Worm (Caenorhabditis elegans) whole organism, mixed stage, embryonic: Measurements from ENCODE around the gene K08D8.9.

Experiments used
- M03D4.4 ChIP-seq: sonication (generic microtip); optimal IDR thresholded peaks from 2 replicates; lab custom pipeline; 2017; ENCODE audit warnings: mild to moderate bottlenecking, missing genetic modification characterization, missing compliant biosample characterization
- bed-3 ChIP-seq: fragments of 200-800 bp; sonication (Bioruptor generic); optimal IDR thresholded peaks from 3 replicates; lab custom pipeline; 2018; ENCODE audit warnings: mild to moderate bottlenecking, missing genetic modification characterization, moderate library complexity, missing compliant biosample characterization
- blmp-1 ChIP-seq: fragments of 150-350 bp; optimal IDR thresholded peaks from 2 replicates; lab custom pipeline; 2014; ENCODE audit warnings: missing biosample characterization, missing genetic modification characterization
- ces-1 ChIP-seq: fragments of 150-350 bp; optimal IDR thresholded peaks from 2 replicates; lab custom pipeline; 2014; ENCODE audit warnings: missing biosample characterization, missing genetic modification reagents, missing genetic modification characterization
- cnd-1 ChIP-seq: fragments of 200-800 bp; sonication (Bioruptor generic); optimal IDR thresholded peaks from 2 replicates; lab custom pipeline; 2018; ENCODE audit warnings: mild to moderate bottlenecking, missing genetic modification characterization, missing compliant biosample characterization
- drap-1 ChIP-seq: fragments of 200-800 bp; sonication (Bioruptor generic); optimal IDR thresholded peaks from 3 replicates; lab custom pipeline; 2018; ENCODE audit warnings: mild to moderate bottlenecking, missing genetic modification characterization, missing compliant biosample characterization
- elt-1 ChIP-seq: sonication (generic microtip); optimal IDR thresholded peaks from 2 replicates; lab custom pipeline; 2017; ENCODE audit warnings: missing genetic modification characterization, mild to moderate bottlenecking, missing compliant biosample characterization, antibody characterized with exemption, moderate library complexity, borderline replicate concordance; ENCODE audit not compliant: insufficient read depth
- elt-3 ChIP-seq: fragments of 150-350 bp; optimal IDR thresholded peaks from 2 replicates; lab custom pipeline; 2014; ENCODE audit warnings: missing biosample characterization, missing genetic modification characterization
- flh-1 ChIP-seq: fragments of 200-800 bp; sonication (Bioruptor generic); optimal IDR thresholded peaks from 2 replicates; lab custom pipeline; 2018; ENCODE audit warnings: mild to moderate bottlenecking, missing genetic modification characterization, moderate library complexity, missing compliant biosample characterization
- ham-2 ChIP-seq: fragments of 200-800 bp; sonication (Bioruptor generic); optimal IDR thresholded peaks from 2 replicates; lab custom pipeline; 2018; ENCODE audit warnings: mild to moderate bottlenecking, missing genetic modification characterization, missing compliant biosample characterization
- hlh-1 ChIP-seq: fragments of 150-350 bp; optimal IDR thresholded peaks from 2 replicates; lab custom pipeline; 2014; ENCODE audit warnings: missing biosample characterization, missing genetic modification reagents, missing genetic modification characterization
- lin-13 ChIP-seq: fragments of 150-350 bp; optimal IDR thresholded peaks from 2 replicates; lab custom pipeline; 2014; ENCODE audit warnings: missing biosample characterization, missing genetic modification characterization
- lin-32 ChIP-seq: fragments of 200-800 bp; sonication (Bioruptor generic); optimal IDR thresholded peaks from 2 replicates; lab custom pipeline; 2018; ENCODE audit warnings: mild to moderate bottlenecking, missing genetic modification characterization, missing compliant biosample characterization
- lsy-2 ChIP-seq: fragments of 150-350 bp; optimal IDR thresholded peaks from 2 replicates; lab custom pipeline; 2014; ENCODE audit warnings: missing biosample characterization, missing genetic modification characterization
- mab-5 ChIP-seq: fragments of 150-350 bp; optimal IDR thresholded peaks from 2 replicates; lab custom pipeline; 2014; ENCODE audit warnings: missing biosample characterization, missing genetic modification characterization
- mep-1 ChIP-seq: fragments of 150-350 bp; optimal IDR thresholded peaks from 2 replicates; lab custom pipeline; 2017; ENCODE audit warnings: missing biosample characterization, missing genetic modification reagents, missing genetic modification characterization, inconsistent platforms
- mls-2 ChIP-seq: sonication (generic microtip); optimal IDR thresholded peaks from 2 replicates; lab custom pipeline; 2016; ENCODE audit warnings: mild to moderate bottlenecking, missing genetic modification characterization, moderate library complexity, missing compliant biosample characterization
- nhr-12 ChIP-seq: fragments of 150-350 bp; optimal IDR thresholded peaks from 2 replicates; lab custom pipeline; 2014; ENCODE audit warnings: missing biosample characterization, missing genetic modification characterization
- nhr-2 ChIP-seq: fragments of 150-350 bp; optimal IDR thresholded peaks from 2 replicates; lab custom pipeline; 2014; ENCODE audit warnings: missing biosample characterization, missing genetic modification characterization
- nhr-237 ChIP-seq: fragments of 150-350 bp; optimal IDR thresholded peaks from 2 replicates; lab custom pipeline; 2014; ENCODE audit warnings: missing biosample characterization, missing genetic modification characterization
- nhr-28 ChIP-seq: fragments of 150-350 bp; optimal IDR thresholded peaks from 2 replicates; lab custom pipeline; 2014; ENCODE audit warnings: missing biosample characterization, missing genetic modification characterization
- nhr-76 ChIP-seq: sonication (generic microtip); optimal IDR thresholded peaks from 2 replicates; lab custom pipeline; 2017; ENCODE audit warnings: missing biosample characterization, missing genetic modification characterization
- pha-4 ChIP-seq: fragments of 150-350 bp; optimal IDR thresholded peaks from 2 replicates; lab custom pipeline; 2018; ENCODE audit warnings: missing biosample characterization, missing genetic modification reagents, missing genetic modification characterization
- sem-2 ChIP-seq: fragments of 200-800 bp; sonication (Bioruptor generic); optimal IDR thresholded peaks from 2 replicates; lab custom pipeline; 2018; ENCODE audit warnings: mild to moderate bottlenecking, missing genetic modification characterization, missing compliant biosample characterization
- snpc-4 ChIP-seq: fragments of 150-350 bp; optimal IDR thresholded peaks from 2 replicates; lab custom pipeline; 2014; ENCODE audit warnings: missing biosample characterization, missing genetic modification characterization
- tbx-8 ChIP-seq: fragments of 200-800 bp; sonication (Bioruptor generic); optimal IDR thresholded peaks from 2 replicates; lab custom pipeline; 2018; ENCODE audit warnings: mild to moderate bottlenecking, missing genetic modification characterization, moderate library complexity, missing compliant biosample characterization
- unc-120 ChIP-seq: sonication (generic microtip); optimal IDR thresholded peaks from 2 replicates; lab custom pipeline; 2017; ENCODE audit warnings: missing genetic modification characterization, missing compliant biosample characterization; ENCODE audit not compliant: poor library complexity, severe bottlenecking
- unc-39 ChIP-seq: fragments of 150-350 bp; optimal IDR thresholded peaks from 2 replicates; lab custom pipeline; 2014; ENCODE audit warnings: missing biosample characterization, missing genetic modification characterization
- unc-62 ChIP-seq: fragments of 150-350 bp; optimal IDR thresholded peaks from 2 replicates; lab custom pipeline; 2014; ENCODE audit warnings: missing biosample characterization, missing genetic modification reagents, missing genetic modification characterization
- zip-8 ChIP-seq: fragments of 150-350 bp; optimal IDR thresholded peaks from 2 replicates; lab custom pipeline; 2014; ENCODE audit warnings: missing biosample characterization, missing genetic modification characterization
- ztf-11 ChIP-seq: fragments of 150-350 bp; optimal IDR thresholded peaks from 2 replicates; lab custom pipeline; 2014; ENCODE audit warnings: missing biosample characterization, missing genetic modification characterization

K08D8.9 gene

DNA sequence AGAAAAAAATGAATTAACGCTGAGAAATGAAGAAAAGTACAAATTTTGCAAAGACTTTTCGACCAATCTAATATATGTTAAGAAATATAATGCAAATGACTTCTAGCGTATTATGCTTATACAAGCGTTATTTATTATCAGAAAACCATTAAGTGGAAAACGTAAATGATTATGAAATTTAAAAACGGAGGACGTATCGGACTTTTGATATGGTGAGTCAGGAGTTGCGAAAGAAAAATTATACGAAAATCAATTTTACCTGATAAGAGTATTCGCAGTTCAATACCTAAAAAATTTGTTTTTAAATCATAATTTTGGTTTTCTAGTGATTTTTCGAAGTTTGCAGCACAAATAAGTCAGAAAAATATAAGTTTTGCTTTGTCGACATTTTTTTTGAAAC is 22.9 kb upstream of the K08D8.9 start:
- TF ChIP-seq zip-8 (no peak), unc-39 (tag; lab: Kevin White, UChicago) (no peak), lin-32 (GFP tag; lab: Kevin White, UChicago) (no peak), elt-1 (tag; lab: Kevin White, UChicago) (no peak), nhr-237 (tag; lab: Kevin White, UChicago) (no peak), snpc-4 (tag; lab: Kevin White, UChicago) (no peak), sem-2 (GFP tag; lab: Kevin White, UChicago) (no peak), elt-3 (no peak), tbx-8 (GFP tag; lab: Kevin White, UChicago) (no peak), M03D4.4 (tag; lab: Kevin White, UChicago) (no peak), ces-1 (no peak), bed-3 (no peak), flh-1 (GFP tag; lab: Kevin White, UChicago) (no peak), mls-2 (tag; lab: Kevin White, UChicago) (no peak)
- TF ChIP-seq, all 35 proteins: peak for 0

DNA sequence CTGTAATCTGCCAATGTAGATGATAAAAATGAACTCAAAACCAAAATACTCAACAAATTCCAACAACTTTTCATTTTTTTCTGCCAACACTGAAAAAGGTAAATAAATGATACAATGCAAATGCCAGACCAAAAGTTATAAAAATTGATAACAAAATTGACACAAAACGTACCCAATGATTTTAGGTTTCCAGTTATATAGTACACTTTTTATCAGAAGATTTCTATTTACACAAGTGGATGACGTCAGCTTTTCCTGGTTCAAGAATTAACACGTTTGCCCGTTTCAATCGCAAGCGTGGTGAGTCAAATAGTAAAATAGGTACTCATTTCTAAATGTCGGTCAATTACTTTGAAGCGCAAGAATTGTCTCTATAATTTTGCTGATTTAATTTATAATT is 19.9 kb upstream of the K08D8.9 start, which contains the start of gene ZK896.5:
ZK896.5 (minus strand) TSS at position 89 of the 400 bp plus-strand sequence.
- TF ChIP-seq hlh-1 (no peak), unc-62 (no peak), lin-32 (GFP tag; lab: Kevin White, UChicago) (no peak), ztf-11 (tag; lab: Kevin White, UChicago) (no peak), lsy-2 (no peak), mab-5 (tag; lab: Kevin White, UChicago) (no peak), M03D4.4 (tag; lab: Kevin White, UChicago) (no peak), elt-3 (no peak), mls-2 (tag; lab: Kevin White, UChicago) (no peak), zip-8 (no peak)

DNA sequence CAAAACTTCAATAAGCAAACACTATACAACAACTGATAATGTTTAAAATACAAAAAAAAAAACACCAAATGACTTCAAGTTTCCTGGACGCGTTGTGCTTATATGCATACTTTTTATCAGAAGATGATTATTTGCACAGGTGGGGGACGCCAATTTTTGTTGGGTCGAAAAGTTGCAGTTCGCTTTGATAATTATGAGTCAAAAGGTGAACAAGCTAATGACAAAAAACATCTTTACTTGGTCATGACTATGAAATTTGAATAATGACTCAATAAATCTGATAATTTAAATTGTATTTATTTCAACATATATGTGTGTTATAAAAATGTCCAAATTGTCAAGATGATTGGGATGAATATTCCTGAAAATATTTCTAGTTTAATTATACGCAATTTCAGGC is 16.3 kb upstream of the K08D8.9 start, which contains the start of gene ZK896.4:
ZK896.4 (minus strand) TSS at position 101 of the 400 bp plus-strand sequence.
- TF ChIP-seq hlh-1 = no peak
- no peak for TF ChIP-seq flh-1 (GFP tag; lab: Kevin White, UChicago)
- TF ChIP-seq ham-2 (GFP tag; lab: Kevin White, UChicago) = no peak
- no peak for TF ChIP-seq pha-4 (tag; lab: Kevin White, UChicago)
- no peak for TF ChIP-seq nhr-76 (tag; lab: Kevin White, UChicago)
- no peak for TF ChIP-seq mls-2 (tag; lab: Kevin White, UChicago)
- TF ChIP-seq zip-8 = no peak
- no peak for TF ChIP-seq sem-2 (GFP tag; lab: Kevin White, UChicago)
- no peak for TF ChIP-seq elt-3

DNA sequence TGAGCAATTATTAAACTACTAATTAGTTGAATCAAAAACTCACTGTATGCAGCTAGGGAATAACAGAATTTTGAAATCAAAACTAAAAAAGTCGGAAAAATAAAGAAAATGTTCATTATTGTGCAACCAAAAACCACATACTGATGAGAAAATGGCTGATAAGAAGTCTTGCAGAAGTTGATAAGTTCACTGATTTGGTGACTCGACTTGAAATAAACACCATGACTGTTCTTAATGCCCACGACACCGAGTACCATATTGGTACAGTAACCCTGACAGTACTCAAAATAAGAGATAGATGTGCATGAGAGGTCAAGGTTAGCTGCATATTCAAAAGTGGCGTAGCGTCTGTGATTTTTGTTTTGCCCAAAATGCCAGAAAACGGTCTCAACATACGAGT is 13.5 kb upstream of the K08D8.9 start:
- no peak for TF ChIP-seq nhr-76 (tag; lab: Kevin White, UChicago)
- TF ChIP-seq blmp-1 = no peak
- no peak for TF ChIP-seq cnd-1 (tag; lab: Kevin White, UChicago)
- no peak for TF ChIP-seq nhr-2 (tag; lab: Kevin White, UChicago)
- TF ChIP-seq lin-32 (GFP tag; lab: Kevin White, UChicago) = no peak
- TF ChIP-seq tbx-8 (GFP tag; lab: Kevin White, UChicago) = no peak

DNA sequence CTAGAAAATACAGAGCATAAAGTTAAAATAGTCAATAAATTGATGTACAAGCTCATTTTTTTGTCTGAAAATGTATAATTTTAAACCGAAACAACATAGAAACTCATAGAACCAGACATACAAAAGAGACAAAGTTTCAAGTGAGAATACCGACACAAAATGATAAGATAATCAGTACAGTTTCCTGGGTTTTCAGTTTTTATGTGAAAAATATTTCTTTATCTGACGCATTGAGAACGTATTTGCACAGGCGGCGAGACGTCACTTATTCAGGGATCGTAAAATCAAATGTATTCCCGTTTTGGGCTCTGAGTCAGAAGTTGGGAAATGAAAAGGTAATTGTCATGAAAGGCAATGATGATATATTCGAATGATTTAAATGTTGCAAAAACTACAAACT is 9.0 kb upstream of the K08D8.9 start, which contains the start of gene K08D8.6:
K08D8.6 (minus strand) TSS at position 64 of the 400 bp plus-strand sequence.
- no peak for TF ChIP-seq unc-39 (tag; lab: Kevin White, UChicago)
- TF ChIP-seq tbx-8 (GFP tag; lab: Kevin White, UChicago) = no peak

DNA sequence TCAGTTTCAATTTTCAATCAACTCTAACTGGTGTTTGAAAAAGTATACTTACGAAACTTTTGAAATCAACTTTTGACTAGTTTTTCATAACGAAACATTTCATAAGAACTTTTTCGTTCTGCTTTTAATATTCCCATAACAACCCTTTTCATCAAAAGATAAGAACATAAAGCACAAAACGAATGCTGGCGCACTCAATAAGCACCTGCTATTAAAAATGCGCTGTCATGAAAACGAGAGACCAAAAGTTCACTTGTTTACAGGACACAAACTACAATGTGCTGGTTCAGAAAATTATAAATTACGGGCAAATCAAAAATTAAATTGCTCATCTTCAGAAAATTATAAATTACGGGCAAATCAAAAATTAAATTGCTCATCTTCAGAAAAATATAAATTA is 8.4 kb upstream of the K08D8.9 start:
- TF ChIP-seq unc-120 (no peak), lsy-2 (no peak), zip-8 (no peak), lin-32 (GFP tag; lab: Kevin White, UChicago) (no peak), lin-13 (no peak), ces-1 (no peak), nhr-237 (tag; lab: Kevin White, UChicago) (no peak), M03D4.4 (tag; lab: Kevin White, UChicago) (no peak), tbx-8 (GFP tag; lab: Kevin White, UChicago) (no peak), pha-4 (tag; lab: Kevin White, UChicago) (no peak), sem-2 (GFP tag; lab: Kevin White, UChicago) (no peak), nhr-28 (tag; lab: Kevin White, UChicago) (no peak), snpc-4 (tag; lab: Kevin White, UChicago) (no peak), nhr-12 (tag; lab: Kevin White, UChicago) (no peak), mep-1 (no peak), drap-1 (GFP tag; lab: Kevin White, UChicago) (no peak), ham-2 (GFP tag; lab: Kevin White, UChicago) (no peak), elt-1 (tag; lab: Kevin White, UChicago) (no peak), nhr-76 (tag; lab: Kevin White, UChicago) (no peak)
